Fruit fly (Drosophila melanogaster) whole organism, prepupa: ENCODE results near the gene zfh1.

ENCODE experiments used
- CG10631 ChIP-seq: fragments of 200-800 bp; sonication (Bioruptor generic); optimal IDR thresholded peaks from 2 replicates; lab custom pipeline; 2016; ENCODE audit warnings: missing biosample characterization, missing genetic modification characterization
- CG11762 ChIP-seq: fragments of 200-800 bp; sonication (Bioruptor generic); optimal IDR thresholded peaks from 3 replicates; lab custom pipeline; 2016; ENCODE audit warnings: missing biosample characterization, missing genetic modification characterization; ENCODE audit not compliant: insufficient read depth
- CG15336 ChIP-seq: fragments of 200-800 bp; sonication (Bioruptor generic); IDR thresholded peaks from 2 replicates; pipeline ENCODE4 v1.3.6; 2022; ENCODE audit warnings: missing biosample characterization, missing genetic modification characterization
- CG16779 ChIP-seq: fragments of 200-800 bp; sonication (Bioruptor generic); optimal IDR thresholded peaks from 3 replicates; lab custom pipeline; 2017; ENCODE audit warnings: missing biosample characterization, mild to moderate bottlenecking, missing genetic modification characterization
- CG31627 ChIP-seq: fragments of 200-800 bp; sonication (Bioruptor generic); optimal IDR thresholded peaks from 3 replicates; lab custom pipeline; 2016; ENCODE audit warnings: missing biosample characterization, missing genetic modification characterization
- CG32006 ChIP-seq: fragments of 200-800 bp; sonication (Bioruptor generic); optimal IDR thresholded peaks from 3 replicates; lab custom pipeline; 2017; ENCODE audit warnings: missing biosample characterization, mild to moderate bottlenecking, missing genetic modification characterization
- CG34406 ChIP-seq: fragments of 200-800 bp; sonication (Bioruptor generic); optimal IDR thresholded peaks from 3 replicates; lab custom pipeline; 2016; ENCODE audit warnings: missing biosample characterization, missing genetic modification characterization
- CG3919 ChIP-seq: fragments of 200-800 bp; sonication (Bioruptor generic); optimal IDR thresholded peaks from 3 replicates; lab custom pipeline; 2016; ENCODE audit warnings: missing biosample characterization, missing genetic modification characterization
- CG4318 ChIP-seq: fragments of 200-800 bp; sonication (Bioruptor generic); optimal IDR thresholded peaks from 3 replicates; lab custom pipeline; 2017; ENCODE audit warnings: missing biosample characterization, mild to moderate bottlenecking, missing genetic modification characterization
- CG6792 ChIP-seq: fragments of 200-800 bp; sonication (Bioruptor generic); optimal IDR thresholded peaks from 3 replicates; lab custom pipeline; 2016; ENCODE audit warnings: missing biosample characterization, missing genetic modification characterization
- CG8632 ChIP-seq: fragments of 200-800 bp; sonication (Bioruptor generic); optimal IDR thresholded peaks from 3 replicates; lab custom pipeline; 2016; ENCODE audit warnings: missing biosample characterization, missing genetic modification characterization
- CG9139 ChIP-seq: fragments of 200-800 bp; sonication (Bioruptor generic); optimal IDR thresholded peaks from 3 replicates; lab custom pipeline; 2017; ENCODE audit warnings: missing biosample characterization, mild to moderate bottlenecking, missing genetic modification characterization
- Eip78C ChIP-seq: fragments of 200-800 bp; sonication (Bioruptor generic); peaks from one replicate; lab custom pipeline; 2016; ENCODE audit warnings: missing biosample characterization, missing genetic modification characterization
- Ets96B ChIP-seq: fragments of 200-800 bp; optimal IDR thresholded peaks from 2 replicates; lab custom pipeline; 2019; ENCODE audit warnings: missing biosample characterization, mild to moderate bottlenecking, missing genetic modification characterization, moderate library complexity
- Gug ChIP-seq: fragments of 200-800 bp; sonication (Bioruptor generic); IDR thresholded peaks from 2 replicates; pipeline ENCODE4 v1.3.6; 2022; ENCODE audit warnings: missing biosample characterization, missing genetic modification characterization
- Hr4 ChIP-seq: fragments of 200-800 bp; sonication (Bioruptor generic); optimal IDR thresholded peaks from 3 replicates; lab custom pipeline; 2016; ENCODE audit warnings: missing biosample characterization, missing genetic modification characterization
- Lpt ChIP-seq: fragments of 200-800 bp; sonication (Bioruptor generic); optimal IDR thresholded peaks from 3 replicates; lab custom pipeline; 2016; ENCODE audit warnings: missing biosample characterization, missing genetic modification characterization
- Sox102F ChIP-seq: fragments of 200-800 bp; sonication (Bioruptor generic); optimal IDR thresholded peaks from 2 replicates; lab custom pipeline; 2016; ENCODE audit warnings: missing biosample characterization, mild to moderate bottlenecking, missing genetic modification characterization
- Sox14 ChIP-seq: fragments of 200-800 bp; sonication (Bioruptor generic); optimal IDR thresholded peaks from 3 replicates; lab custom pipeline; 2016; ENCODE audit warnings: missing biosample characterization, missing genetic modification characterization
- acj6 ChIP-seq: fragments of 200-800 bp; sonication (Bioruptor generic); optimal IDR thresholded peaks from 3 replicates; lab custom pipeline; 2016; ENCODE audit warnings: missing biosample characterization, missing genetic modification characterization
- dsx ChIP-seq: fragments of 200-800 bp; optimal IDR thresholded peaks from 3 replicates; lab custom pipeline; 2019; ENCODE audit warnings: missing biosample characterization, mild to moderate bottlenecking, missing genetic modification characterization, moderate library complexity; ENCODE audit not compliant: poor library complexity, severe bottlenecking
- eg ChIP-seq: fragments of 200-800 bp; sonication (Bioruptor generic); IDR thresholded peaks from 3 replicates; pipeline ENCODE4 v1.3.6; 2022; ENCODE audit warnings: missing biosample characterization, missing genetic modification characterization
- fd59A ChIP-seq: fragments of 200-800 bp; sonication (Bioruptor generic); optimal IDR thresholded peaks from 2 replicates; lab custom pipeline; 2017; ENCODE audit warnings: missing biosample characterization, mild to moderate bottlenecking, missing genetic modification characterization, missing genetic modification reagents
- fkh ChIP-seq: fragments of 200-800 bp; sonication (Bioruptor generic); optimal IDR thresholded peaks from 3 replicates; lab custom pipeline; 2017; ENCODE audit warnings: missing biosample characterization, mild to moderate bottlenecking, missing genetic modification characterization, moderate library complexity
- lz ChIP-seq: fragments of 200-800 bp; sonication (Bioruptor generic); optimal IDR thresholded peaks from 3 replicates; lab custom pipeline; 2016; ENCODE audit warnings: missing biosample characterization, missing genetic modification characterization
- net ChIP-seq: fragments of 200-800 bp; sonication (Bioruptor generic); optimal IDR thresholded peaks from 3 replicates; lab custom pipeline; 2016; ENCODE audit warnings: missing biosample characterization, missing genetic modification characterization
- spab ChIP-seq: fragments of 200-800 bp; sonication (Bioruptor generic); optimal IDR thresholded peaks from 2 replicates; lab custom pipeline; 2017; ENCODE audit warnings: missing biosample characterization, mild to moderate bottlenecking, missing genetic modification characterization, missing genetic modification reagents
- ss ChIP-seq, 2 experiments: fragments of 200-800 bp; sonication (Bioruptor generic); optimal IDR thresholded peaks; 2 replicates in 1 of 2; 3 replicates in 1 of 2; lab custom pipeline; 2017 to 2018; ENCODE audit warnings: mild to moderate bottlenecking in 2 of 2, missing biosample characterization in 2 of 2, missing genetic modification characterization in 2 of 2, moderate library complexity in 1 of 2
- svp ChIP-seq: fragments of 200-800 bp; sonication (Bioruptor generic); peaks from one replicate; lab custom pipeline; 2016; ENCODE audit warnings: missing biosample characterization, missing genetic modification characterization
- topi ChIP-seq: fragments of 200-800 bp; sonication (Bioruptor generic); optimal IDR thresholded peaks from 3 replicates; lab custom pipeline; 2016; ENCODE audit warnings: missing biosample characterization, missing genetic modification characterization
- vri ChIP-seq: fragments of 200-800 bp; sonication (Bioruptor generic); optimal IDR thresholded peaks from 3 replicates; lab custom pipeline; 2016; ENCODE audit warnings: missing biosample characterization, mild to moderate bottlenecking, missing genetic modification characterization

The zfh1 gene

DNA sequence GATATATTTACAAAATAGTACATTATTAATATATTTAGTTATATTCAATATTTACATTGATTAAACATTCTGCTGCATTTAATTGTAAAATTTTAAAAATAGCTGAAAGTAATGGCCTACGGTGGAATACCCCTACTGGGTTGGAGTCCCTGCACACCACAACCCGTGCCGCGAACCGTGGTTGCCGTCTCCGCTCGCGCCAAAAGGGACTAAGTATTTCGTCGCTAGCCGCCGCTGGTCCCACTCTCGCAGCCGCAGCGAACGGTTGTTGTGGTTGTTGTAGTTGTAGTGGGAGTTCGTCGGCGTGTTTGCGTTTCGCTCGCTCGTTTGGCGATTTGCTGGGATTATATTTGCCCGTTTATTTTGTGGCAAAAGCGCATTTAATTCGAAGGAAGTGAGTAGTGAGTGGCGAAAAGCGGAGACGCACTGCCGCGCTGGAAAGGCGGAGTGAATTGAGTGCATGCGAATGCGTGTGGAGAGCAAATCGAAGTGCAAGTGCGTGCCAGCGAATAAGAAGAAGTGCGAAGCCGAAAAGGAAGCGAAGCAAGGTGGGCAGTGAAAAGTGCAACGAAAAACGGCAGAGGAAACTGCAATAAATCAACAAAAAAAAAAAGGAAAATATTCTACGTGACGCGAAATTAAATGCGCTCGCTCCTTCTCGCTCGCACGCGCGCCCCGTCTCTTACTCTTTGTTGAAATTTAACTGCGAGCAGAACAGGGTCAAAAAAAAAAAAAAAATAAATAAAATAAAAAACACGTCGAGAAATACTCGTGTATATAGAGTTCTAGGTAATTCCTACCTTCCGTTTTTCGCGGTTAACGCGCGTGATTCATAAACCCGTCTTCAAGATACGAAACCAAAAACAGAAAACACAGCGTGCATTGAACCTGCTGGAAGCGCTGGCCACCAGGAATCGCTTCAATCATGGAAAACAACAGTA lies 42.9 kb downstream of the zfh1 start, which contains the start of gene cindr (continued):
- TF ChIP-seq Lpt (GFP tag; lab: Kevin White, UChicago): no peak
- peak; percentile 63 to 80 for TF ChIP-seq ss (GFP tag; optimal IDR thresholded peaks at IDR 0.05; lab: Kevin White, UChicago)
- peak; percentile 87 for TF ChIP-seq svp (GFP tag; lab: Kevin White, UChicago)
- peak; percentile 13 for TF ChIP-seq Hr4 (GFP tag; lab: Kevin White, UChicago)
- TF ChIP-seq CG32006 (GFP tag; lab: Kevin White, UChicago): no peak
- TF ChIP-seq CG3919 (GFP tag; lab: Kevin White, UChicago): peak; percentile 16
- peak; percentile 44 for TF ChIP-seq Sox14
- TF ChIP-seq CG31627 (GFP tag; lab: Kevin White, UChicago): peak; percentile 10
- peak; percentile 7 for TF ChIP-seq net (GFP tag; lab: Kevin White, UChicago)
- no peak for TF ChIP-seq CG4318 (GFP tag; lab: Kevin White, UChicago)
- no peak for TF ChIP-seq fd59A
- TF ChIP-seq CG9139: peak; percentile 58
- TF ChIP-seq fkh: peak; percentile 73
- TF ChIP-seq CG16779 (tag; lab: Kevin White, UChicago): peak; percentile 60
- no peak for TF ChIP-seq topi
- TF ChIP-seq Sox102F: peak; percentile 15
- TF ChIP-seq Gug (GFP tag; lab: Robert Waterston, UW): 0 out of 2 replicates have a peak, but pooled peaks have one; percentile 37
- no peak for TF ChIP-seq acj6 (GFP tag; lab: Kevin White, UChicago)
- peak; percentile 76 for TF ChIP-seq Eip78C (GFP tag; lab: Kevin White, UChicago)
- TF ChIP-seq eg (GFP tag; lab: Robert Waterston, UW): no peak
- peak; percentile 0 for TF ChIP-seq vri (GFP tag; lab: Kevin White, UChicago)
- TF ChIP-seq CG15336 (GFP tag; lab: Robert Waterston, UW): no peak
- TF ChIP-seq CG6792 (GFP tag; lab: Kevin White, UChicago): no peak
- TF ChIP-seq spab (GFP tag; lab: Kevin White, UChicago): no peak
- TF ChIP-seq dsx (GFP tag; lab: Kevin White, UChicago): peak; percentile 41
- TF ChIP-seq CG10631 (GFP tag; lab: Kevin White, UChicago): peak; percentile 36
- TF ChIP-seq CG11762 (GFP tag; lab: Kevin White, UChicago): no peak
- TF ChIP-seq Ets96B: no peak

dm6 chr3R:30809287-30809933 lies 43.7 kb downstream of the zfh1 start:
- no peak for TF ChIP-seq lz (GFP tag; lab: Kevin White, UChicago)
- peak; percentile 60 for TF ChIP-seq svp (GFP tag; lab: Kevin White, UChicago)
- TF ChIP-seq CG4318 (GFP tag; lab: Kevin White, UChicago): no peak

dm6 chr3R:30810274-30810813 lies 44.6 kb downstream of the zfh1 start:
- TF ChIP-seq svp (GFP tag; lab: Kevin White, UChicago) (peak; percentile 95), CG34406 (no peak), Lpt (GFP tag; lab: Kevin White, UChicago) (no peak), Eip78C (GFP tag; lab: Kevin White, UChicago) (peak; percentile 34), CG4318 (GFP tag; lab: Kevin White, UChicago) (no peak), vri (GFP tag; lab: Kevin White, UChicago) (no peak), Sox102F (no peak), Sox14 (peak; percentile 17), CG8632 (GFP tag; lab: Kevin White, UChicago) (no peak)
